Worm (Caenorhabditis elegans): ENCODE data around the gene trpp-11.
A peak's percentile ranks its signal among the peaks of the same experiment; 100 is the strongest.

trpp-11 gene

ce11 chrIII:835713-836278 lies 40.9 kb downstream of the trpp-11 start:
- TF ChIP-seq efl-3 (GFP tag; optimal IDR thresholded peaks at IDR 0.05) (no peak), lin-15B (tag; optimal IDR thresholded peaks at IDR 0.05) (no peak), elt-3 (tag; optimal IDR thresholded peaks at IDR 0.05) (no peak), C04F5.9 (tag; optimal IDR thresholded peaks at IDR 0.05) (no peak), zag-1 (tag; optimal IDR thresholded peaks at IDR 0.05) (no peak), fkh-8 (tag; optimal IDR thresholded peaks at IDR 0.05) (peak; percentile 24), nhr-11 (tag; optimal IDR thresholded peaks at IDR 0.05) (peak; percentile 22), ceh-8 (GFP tag; optimal IDR thresholded peaks at IDR 0.05) (peak; percentile 26), nhr-19 (GFP tag; conservative IDR thresholded peaks at IDR 0.05) (peak; percentile 42; the same call in 1 of the 2 replicates), sox-4 (tag; optimal IDR thresholded peaks at IDR 0.05) (no peak), ceh-90 (tag; optimal IDR thresholded peaks at IDR 0.05) (no peak), hpl-2 (GFP tag; optimal IDR thresholded peaks at IDR 0.05) (no peak), vab-15 (tag; optimal IDR thresholded peaks at IDR 0.05) (no peak), nhr-90 (tag; optimal IDR thresholded peaks at IDR 0.05; ENCODE audit: poor library complexity) (peak; percentile 69), ama-1 (optimal IDR thresholded peaks at IDR 0.05) (peak; percentile 97), hlh-4 (tag; optimal IDR thresholded peaks at IDR 0.05) (no peak), fkh-4 (tag; optimal IDR thresholded peaks at IDR 0.05; ENCODE audit: borderline replicate concordance) (no peak), tlp-1 (tag; optimal IDR thresholded peaks at IDR 0.05) (no peak), egl-27 (tag; optimal IDR thresholded peaks at IDR 0.05) (no peak), xbp-1 (tag; optimal IDR thresholded peaks at IDR 0.05) (peak; percentile 18), nhr-76 (tag; optimal IDR thresholded peaks at IDR 0.05) (no peak), aha-1 (tag; optimal IDR thresholded peaks at IDR 0.05) (no peak), ztf-11 (tag; optimal IDR thresholded peaks at IDR 0.05) (peak in 1 of 2 experiments; percentile 63), pax-3 (tag; optimal IDR thresholded peaks at IDR 0.05) (peak; percentile 71), isw-1 (GFP tag; IDR thresholded peaks at IDR 0.05) (peak; percentile 36; the same call in 1 of the 2 replicates), irx-1 (tag; optimal IDR thresholded peaks at IDR 0.05) (no peak), Y116A8C.19 (tag; optimal IDR thresholded peaks at IDR 0.05; ENCODE audit: borderline replicate concordance) (no peak), unc-130 (tag; optimal IDR thresholded peaks at IDR 0.05) (no peak), jun-1 (tag; optimal IDR thresholded peaks at IDR 0.05) (peak; percentile 68), pqm-1 (tag; optimal IDR thresholded peaks at IDR 0.05) (no peak), lin-14 (GFP tag; optimal IDR thresholded peaks at IDR 0.05) (peak; percentile 11), ztf-4 (tag; optimal IDR thresholded peaks at IDR 0.05) (peak; percentile 81), nhr-84 (tag; optimal IDR thresholded peaks at IDR 0.05) (no peak), mdl-1 (tag; optimal IDR thresholded peaks at IDR 0.05) (no peak), dsc-1 (tag; optimal IDR thresholded peaks at IDR 0.05) (peak; percentile 32), ceh-88 (GFP tag; IDR thresholded peaks at IDR 0.05) (peak; percentile 73), egl-13 (tag; optimal IDR thresholded peaks at IDR 0.05) (peak; percentile 14), unc-86 (tag; optimal IDR thresholded peaks at IDR 0.05) (peak; percentile 47), nhr-20 (tag; optimal IDR thresholded peaks at IDR 0.05) (peak; percentile 31), blmp-1 (tag; optimal IDR thresholded peaks at IDR 0.05) (no peak), C16A3.4 (tag; optimal IDR thresholded peaks at IDR 0.05) (peak; percentile 23), unc-98 (GFP tag; IDR thresholded peaks at IDR 0.05) (no peak), unc-30 (tag; optimal IDR thresholded peaks at IDR 0.05) (no peak), ets-5 (GFP tag; IDR thresholded peaks at IDR 0.05) (peak; percentile 94; the same call in 1 of the 2 replicates), snu-23 (GFP tag; optimal IDR thresholded peaks at IDR 0.05) (peak; percentile 15), unc-62 (GFP tag; optimal IDR thresholded peaks at IDR 0.05) (no peak), nhr-237 (tag; optimal IDR thresholded peaks at IDR 0.05) (no peak), lin-39 (tag; optimal IDR thresholded peaks at IDR 0.05) (no peak), swsn-7 (tag; optimal IDR thresholded peaks at IDR 0.05) (peak; percentile 7), dpl-1 (GFP tag; optimal IDR thresholded peaks at IDR 0.05) (no peak), mep-1 (tag; optimal IDR thresholded peaks at IDR 0.05) (no peak), fos-1 (tag; optimal IDR thresholded peaks at IDR 0.05) (peak; percentile 4), hlh-17 (GFP tag; optimal IDR thresholded peaks at IDR 0.05; ENCODE audit: borderline replicate concordance) (peak; percentile 84)

Measured in whole organism, L1 larva.